Worm (Caenorhabditis elegans): ENCODE data around the gene col-98.

The col-98 gene

ce11 chrIII:13061136-13061535 lies 42.3 kb downstream of the col-98 start (continued):
- TF ChIP-seq dve-1 (tag; optimal IDR thresholded peaks at IDR 0.05; ENCODE audit: insufficient read depth) (peak; percentile 97), lsy-2 (tag; optimal IDR thresholded peaks at IDR 0.05) (peak; percentile 78 to 94), ceh-32 (tag; optimal IDR thresholded peaks at IDR 0.05; ENCODE audit: poor library complexity) (no peak), nhr-28 (tag; optimal IDR thresholded peaks at IDR 0.05) (peak; percentile 78), R02D3.7 (tag; optimal IDR thresholded peaks at IDR 0.05) (no peak), lin-13 (GFP tag; optimal IDR thresholded peaks at IDR 0.05) (peak; percentile 27), nhr-41 (GFP tag; IDR thresholded peaks at IDR 0.05) (no peak), ZK337.2 (GFP tag; IDR thresholded peaks at IDR 0.05) (no peak), nhr-48 (tag; optimal IDR thresholded peaks at IDR 0.05) (peak; percentile 85), nhr-25 (tag; optimal IDR thresholded peaks at IDR 0.05; ENCODE audit: borderline replicate concordance, insufficient read depth) (peak; percentile 60), mxl-3 (GFP tag; optimal IDR thresholded peaks at IDR 0.05) (peak; percentile 79), nhr-111 (GFP tag; optimal IDR thresholded peaks at IDR 0.05) (no peak), ceh-20 (GFP tag; IDR thresholded peaks at IDR 0.05) (peak; percentile 80), arid-1 (GFP tag; conservative IDR thresholded peaks at IDR 0.05) (peak; percentile 54; the same call in 1 of the 2 replicates), nhr-77 (tag; optimal IDR thresholded peaks at IDR 0.05) (peak; percentile 67), daf-12 (tag; optimal IDR thresholded peaks at IDR 0.05) (no peak), madf-5 (GFP tag; IDR thresholded peaks at IDR 0.05) (no peak), hlh-11 (tag; optimal IDR thresholded peaks at IDR 0.05) (peak; percentile 94), nhr-6 (tag; optimal IDR thresholded peaks at IDR 0.05) (peak; percentile 97), hmg-1.1 (GFP tag; IDR thresholded peaks at IDR 0.05) (peak; percentile 86), daf-19 (GFP tag; conservative IDR thresholded peaks at IDR 0.05) (0 out of 2 replicates have a peak, but pooled peaks have one; percentile 53), zag-1 (tag; optimal IDR thresholded peaks at IDR 0.05) (peak; percentile 18), php-3 (GFP tag; IDR thresholded peaks at IDR 0.05) (0 out of 2 replicates have a peak, but pooled peaks have one; percentile 24)

DNA sequence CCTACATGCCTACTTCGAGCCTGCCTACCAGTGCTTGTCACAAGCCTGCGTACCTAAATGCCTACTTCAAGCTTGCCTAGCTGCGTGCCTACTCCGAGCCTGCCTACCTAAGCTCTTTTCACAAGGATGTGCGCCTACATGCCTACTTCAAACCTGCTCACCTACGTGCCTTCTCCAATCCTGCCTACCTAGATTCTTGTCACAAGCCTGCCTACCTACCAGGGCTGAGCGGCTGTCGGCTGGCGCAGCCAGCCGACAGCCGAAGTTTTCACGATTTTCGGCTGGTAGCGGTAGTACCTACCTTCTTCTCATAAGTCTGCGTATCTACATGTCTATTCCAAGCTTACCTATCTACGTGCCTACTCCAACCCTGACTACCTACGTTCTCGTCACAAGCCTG lies 42.9 kb downstream of the col-98 start:
- TF ChIP-seq set-16 (GFP tag; IDR thresholded peaks at IDR 0.05), result peak; percentile 56
- TF ChIP-seq daf-19 (GFP tag; conservative IDR thresholded peaks at IDR 0.05), result no peak
- peak; percentile 61 for TF ChIP-seq aha-1 (tag)

- TF ChIP-seq daf-16 (GFP tag; optimal IDR thresholded peaks at IDR 0.05) (peak; percentile 31 to 77), daf-16 (tag; optimal IDR thresholded peaks at IDR 0.05) (peak; percentile 84), lsy-2 (tag; optimal IDR thresholded peaks at IDR 0.05) (peak; percentile 87 to 89), ceh-44 (GFP tag; IDR thresholded peaks at IDR 0.05) (no peak), lim-7 (GFP tag; IDR thresholded peaks at IDR 0.05) (peak; percentile 19; the same call in 1 of the 2 replicates), nhr-6 (tag; optimal IDR thresholded peaks at IDR 0.05) (peak; percentile 87), egl-43 (GFP tag; IDR thresholded peaks at IDR 0.05) (peak; percentile 85), F26F4.8 (GFP tag; conservative IDR thresholded peaks at IDR 0.05) (no peak), spr-3 (GFP tag; optimal IDR thresholded peaks at IDR 0.05) (peak; percentile 22), dve-1 (tag; optimal IDR thresholded peaks at IDR 0.05; ENCODE audit: insufficient read depth) (peak; percentile 93), daf-12 (tag; optimal IDR thresholded peaks at IDR 0.05) (no peak), php-3 (GFP tag; IDR thresholded peaks at IDR 0.05) (peak; percentile 48; the same call in 1 of the 2 replicates), ceh-32 (tag; optimal IDR thresholded peaks at IDR 0.05; ENCODE audit: poor library complexity) (peak; percentile 27), F10B5.3 (tag; optimal IDR thresholded peaks at IDR 0.05) (peak; percentile 21), Y48G9A.11 (GFP tag; IDR thresholded peaks at IDR 0.05) (no peak), dmd-6 (GFP tag; IDR thresholded peaks at IDR 0.05) (peak; percentile 72), fkh-10 (GFP tag; optimal IDR thresholded peaks at IDR 0.05) (peak; percentile 98), F44E2.7 (GFP tag; IDR thresholded peaks at IDR 0.05) (no peak), daf-8 (GFP tag; IDR thresholded peaks at IDR 0.05) (no peak), lin-13 (GFP tag; optimal IDR thresholded peaks at IDR 0.05) (peak; percentile 77), ceh-82 (tag; optimal IDR thresholded peaks at IDR 0.05) (no peak), Y105C5A.15 (GFP tag; IDR thresholded peaks at IDR 0.05) (0 out of 2 replicates have a peak, but pooled peaks have one; percentile 51), nhr-10 (tag; optimal IDR thresholded peaks at IDR 0.05) (no peak), F49E8.2 (tag; optimal IDR thresholded peaks at IDR 0.05; ENCODE audit: borderline replicate concordance) (no peak), set-16 (GFP tag; IDR thresholded peaks at IDR 0.05) (peak; percentile 86), nhr-77 (tag; optimal IDR thresholded peaks at IDR 0.05) (peak; percentile 78), hlh-30 (tag; optimal IDR thresholded peaks at IDR 0.05; ENCODE audit: insufficient read depth) (peak; percentile 97), mdl-1 (tag; optimal IDR thresholded peaks at IDR 0.05) (peak; percentile 85 to 96), ztf-11 (tag; optimal IDR thresholded peaks at IDR 0.05) (no peak), dmd-9 (GFP tag; IDR thresholded peaks at IDR 0.05) (0 out of 2 replicates have a peak, but pooled peaks have one; percentile 58)
These were observed 43.7 kb downstream of the col-98 start for ce11 chrIII:13062414-13062965.

Data from whole organism, L4 larva.